Worm (Caenorhabditis elegans) whole organism, L3 larva: ENCODE data around the gene F45B8.5.
A peak's percentile ranks its signal among the peaks of the same experiment; 100 is the strongest.

ENCODE experiments used
- R02D3.7 ChIP-seq: fragments of 150-350 bp; optimal IDR thresholded peaks from 2 replicates; lab custom pipeline; 2014; ENCODE audit warnings: missing biosample characterization, missing genetic modification characterization
- ZK546.5 ChIP-seq: sonication (generic microtip); optimal IDR thresholded peaks from 2 replicates; lab custom pipeline; 2017; ENCODE audit warnings: missing biosample characterization, missing genetic modification characterization
- aly-2 ChIP-seq: fragments of 150-350 bp; optimal IDR thresholded peaks from 2 replicates; lab custom pipeline; 2014; ENCODE audit warnings: missing biosample characterization, missing genetic modification characterization
- ama-1 ChIP-seq: fragments of 150-350 bp; optimal IDR thresholded peaks from 2 replicates; lab custom pipeline; 2018
- ceh-16 ChIP-seq: sonication (generic microtip); optimal IDR thresholded peaks from 2 replicates; lab custom pipeline; 2017; ENCODE audit warnings: missing biosample characterization, missing genetic modification characterization
- ceh-82 ChIP-seq: fragments of 150-350 bp; optimal IDR thresholded peaks from 2 replicates; lab custom pipeline; 2014; ENCODE audit warnings: missing biosample characterization, missing genetic modification characterization
- ceh-9 ChIP-seq: sonication (generic microtip); optimal IDR thresholded peaks from 2 replicates; lab custom pipeline; 2018; ENCODE audit warnings: missing biosample characterization, missing genetic modification characterization
- daf-12 ChIP-seq: fragments of 150-350 bp; optimal IDR thresholded peaks from 2 replicates; lab custom pipeline; 2014; ENCODE audit warnings: missing biosample characterization, missing genetic modification reagents, missing genetic modification characterization
- egl-5 ChIP-seq: fragments of 150-350 bp; optimal IDR thresholded peaks from 2 replicates; lab custom pipeline; 2017; ENCODE audit warnings: missing biosample characterization, missing genetic modification reagents, missing genetic modification characterization, inconsistent platforms
- elt-2 ChIP-seq: sonication (generic microtip); optimal IDR thresholded peaks from 2 replicates; lab custom pipeline; 2016; ENCODE audit warnings: missing genetic modification reagents, mild to moderate bottlenecking, missing genetic modification characterization, missing compliant biosample characterization
- elt-3 ChIP-seq, 3 experiments: fragments of 150-350 bp in 1 of 3; sonication (generic microtip) in 2 of 3; optimal IDR thresholded peaks; 2 replicates in 2 of 3; 4 replicates in 1 of 3; lab custom pipeline; 2014 to 2017; ENCODE audit warnings: missing biosample characterization in 3 of 3, missing genetic modification characterization in 3 of 3
- fos-1 ChIP-seq: fragments of 150-350 bp; optimal IDR thresholded peaks from 2 replicates; lab custom pipeline; 2014; ENCODE audit warnings: missing biosample characterization, missing genetic modification characterization
- jun-1 ChIP-seq: fragments of 150-350 bp; optimal IDR thresholded peaks from 2 replicates; lab custom pipeline; 2014; ENCODE audit warnings: missing biosample characterization, missing genetic modification reagents, missing genetic modification characterization
- lin-15B ChIP-seq: fragments of 150-350 bp; optimal IDR thresholded peaks from 2 replicates; lab custom pipeline; 2014; ENCODE audit warnings: missing biosample characterization, missing genetic modification characterization
- lin-39 ChIP-seq: fragments of 150-350 bp; optimal IDR thresholded peaks from 2 replicates; lab custom pipeline; 2018; ENCODE audit warnings: missing biosample characterization, missing genetic modification reagents, missing genetic modification characterization
- lsy-12 ChIP-seq: sonication (generic microtip); optimal IDR thresholded peaks from 2 replicates; lab custom pipeline; 2016; ENCODE audit warnings: mild to moderate bottlenecking, missing genetic modification characterization, missing compliant biosample characterization
- nfya-1 ChIP-seq: sonication (generic microtip); optimal IDR thresholded peaks from 2 replicates; lab custom pipeline; 2017; ENCODE audit warnings: missing genetic modification characterization, mild to moderate bottlenecking, missing compliant biosample characterization, antibody characterized with exemption, moderate library complexity; ENCODE audit not compliant: insufficient read depth
- nhr-12 ChIP-seq: fragments of 150-350 bp; optimal IDR thresholded peaks from 2 replicates; lab custom pipeline; 2014; ENCODE audit warnings: missing biosample characterization, missing genetic modification characterization
- nhr-23 ChIP-seq: fragments of 150-350 bp; optimal IDR thresholded peaks from 2 replicates; lab custom pipeline; 2014; ENCODE audit warnings: missing biosample characterization, missing genetic modification reagents, missing genetic modification characterization
- nhr-25 ChIP-seq: sonication (generic microtip); optimal IDR thresholded peaks from 2 replicates; lab custom pipeline; 2017; ENCODE audit warnings: missing biosample characterization, missing genetic modification characterization
- nhr-28 ChIP-seq: fragments of 150-350 bp; optimal IDR thresholded peaks from 2 replicates; lab custom pipeline; 2014; ENCODE audit warnings: missing biosample characterization, missing genetic modification characterization
- nhr-43 ChIP-seq: sonication (generic microtip); optimal IDR thresholded peaks from 2 replicates; lab custom pipeline; 2016; ENCODE audit warnings: mild to moderate bottlenecking, missing genetic modification characterization, missing compliant biosample characterization; ENCODE audit not compliant: poor library complexity, severe bottlenecking
- nhr-76 ChIP-seq: fragments of 150-350 bp; sonication (generic microtip); optimal IDR thresholded peaks from 5 replicates; lab custom pipeline; 2014; ENCODE audit warnings: missing biosample characterization, missing genetic modification characterization
- nhr-77 ChIP-seq: fragments of 150-350 bp; optimal IDR thresholded peaks from 2 replicates; lab custom pipeline; 2014; ENCODE audit warnings: missing biosample characterization, missing genetic modification characterization
- pha-4 ChIP-seq: fragments of 150-350 bp; optimal IDR thresholded peaks from 2 replicates; lab custom pipeline; 2014; ENCODE audit warnings: missing biosample characterization, missing genetic modification reagents, missing genetic modification characterization
- pqm-1 ChIP-seq: fragments of 150-350 bp; optimal IDR thresholded peaks from 2 replicates; lab custom pipeline; 2017; ENCODE audit warnings: missing biosample characterization, missing genetic modification characterization, inconsistent platforms
- sea-2 ChIP-seq: fragments of 150-350 bp; sonication (generic microtip); optimal IDR thresholded peaks from 4 replicates; lab custom pipeline; 2014; ENCODE audit warnings: missing biosample characterization, missing genetic modification reagents, missing genetic modification characterization
- skn-1 ChIP-seq: fragments of 150-350 bp; optimal IDR thresholded peaks from 2 replicates; lab custom pipeline; 2014; ENCODE audit warnings: missing biosample characterization, missing genetic modification characterization
- snpc-4 ChIP-seq: fragments of 150-350 bp; optimal IDR thresholded peaks from 2 replicates; lab custom pipeline; 2014; ENCODE audit warnings: missing biosample characterization, missing genetic modification characterization
- tbx-2 ChIP-seq: sonication (generic microtip); optimal IDR thresholded peaks from 2 replicates; lab custom pipeline; 2016; ENCODE audit warnings: mild to moderate bottlenecking, missing genetic modification characterization, missing compliant biosample characterization
- unc-39 ChIP-seq: sonication (generic microtip); optimal IDR thresholded peaks from 4 replicates; lab custom pipeline; 2017; ENCODE audit warnings: missing biosample characterization, missing genetic modification characterization
- ztf-4 ChIP-seq: fragments of 150-350 bp; optimal IDR thresholded peaks from 2 replicates; lab custom pipeline; 2014; ENCODE audit warnings: missing biosample characterization, missing genetic modification characterization

Gene F45B8.5

ce11 chrX:14931443-14931842 lies 34.4 kb upstream of the F45B8.5 start:
- TF ChIP-seq snpc-4 (peak; percentile 1), pqm-1 (tag; lab: Kevin White, UChicago) (no peak), nhr-77 (tag; lab: Kevin White, UChicago) (no peak)

DNA sequence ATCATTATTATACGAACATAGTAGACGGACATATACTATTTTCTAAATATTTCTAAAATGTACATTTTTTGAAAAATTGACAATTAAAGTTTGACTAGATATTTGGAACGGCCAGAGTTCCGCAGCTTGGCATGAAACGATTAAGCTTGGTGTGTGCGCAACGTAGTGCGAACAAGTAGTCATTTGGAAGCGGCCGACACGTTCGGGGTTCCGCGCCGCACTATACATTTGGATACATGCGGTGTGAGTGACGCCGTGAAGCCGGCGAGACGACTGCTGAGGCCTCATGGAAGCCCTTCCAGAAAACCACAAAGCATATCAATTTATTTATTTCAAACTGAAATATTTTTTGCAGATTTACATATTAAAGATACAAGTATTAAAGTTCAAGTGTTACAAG lies 27.7 kb upstream of the F45B8.5 start:
- TF ChIP-seq lin-15B (tag; lab: Kevin White, UChicago) (no peak), snpc-4 (peak; percentile 80), aly-2 (tag; lab: Kevin White, UChicago) (no peak)

DNA sequence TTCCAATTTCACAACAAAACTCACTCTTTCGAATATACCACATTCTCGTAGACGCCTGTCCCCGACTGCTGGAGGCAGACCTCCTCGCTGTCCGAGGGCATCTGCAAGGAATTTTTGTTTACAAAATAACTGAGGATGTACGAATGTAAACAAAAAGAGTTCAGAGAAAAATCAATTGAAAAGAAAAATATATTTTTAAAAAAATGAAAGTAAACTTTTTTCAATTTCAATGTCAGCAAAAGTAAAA lies 19.7 kb upstream of the F45B8.5 start, which contains the start of gene mrp-5:
TSS of gene mrp-5 (minus strand) at position 101 of the 247 bp plus-strand sequence.
- TF ChIP-seq nhr-28 (tag; lab: Kevin White, UChicago): no peak
- TF ChIP-seq elt-2 (tag; lab: Kevin White, UChicago): no peak
- TF ChIP-seq nhr-76: no peak
- no peak for TF ChIP-seq ZK546.5 (tag; lab: Kevin White, UChicago)
- no peak for TF ChIP-seq ceh-16 (tag; lab: Kevin White, UChicago)
- no peak for TF ChIP-seq pqm-1 (tag; lab: Kevin White, UChicago)
- no peak for TF ChIP-seq elt-3 (tag; optimal IDR thresholded peaks at IDR 0.05; lab: Kevin White, UChicago)
- TF ChIP-seq sea-2 (GFP tag; lab: Kevin White, UChicago): no peak
- TF ChIP-seq unc-39: no peak
- no peak for TF ChIP-seq nhr-12 (tag; lab: Kevin White, UChicago)
- TF ChIP-seq lin-39 (tag; lab: Kevin White, UChicago): no peak
- TF ChIP-seq ama-1 (lab: Kevin White, UChicago): no peak
- TF ChIP-seq egl-5 (tag; lab: Kevin White, UChicago): no peak
- no peak for TF ChIP-seq lin-15B (tag; lab: Kevin White, UChicago)
- no peak for TF ChIP-seq ztf-4

ce11 chrX:14946464-14947354 lies 19.2 kb upstream of the F45B8.5 start:
- TF ChIP-seq pqm-1 (tag; lab: Kevin White, UChicago): peak; percentile 94
- TF ChIP-seq elt-2 (tag; lab: Kevin White, UChicago): peak; percentile 99
- TF ChIP-seq sea-2 (GFP tag; lab: Kevin White, UChicago): no peak
- TF ChIP-seq snpc-4: peak; percentile 2
- TF ChIP-seq nhr-76: no peak
- peak; percentile 30 for TF ChIP-seq nfya-1
- no peak for TF ChIP-seq fos-1 (tag; lab: Kevin White, UChicago)
- TF ChIP-seq nhr-43 (tag; lab: Kevin White, UChicago): peak; percentile 20
- peak; percentile 73 for TF ChIP-seq egl-5 (tag; lab: Kevin White, UChicago)
- TF ChIP-seq jun-1 (tag; lab: Kevin White, UChicago): peak; percentile 52
- peak; percentile 77 for TF ChIP-seq lin-15B (tag; lab: Kevin White, UChicago)
- no peak for TF ChIP-seq nhr-77 (tag; lab: Kevin White, UChicago)
- no peak for TF ChIP-seq ceh-82 (tag; lab: Kevin White, UChicago)
- peak; percentile 45 for TF ChIP-seq pha-4 (tag; lab: Kevin White, UChicago)
- no peak for TF ChIP-seq skn-1

DNA sequence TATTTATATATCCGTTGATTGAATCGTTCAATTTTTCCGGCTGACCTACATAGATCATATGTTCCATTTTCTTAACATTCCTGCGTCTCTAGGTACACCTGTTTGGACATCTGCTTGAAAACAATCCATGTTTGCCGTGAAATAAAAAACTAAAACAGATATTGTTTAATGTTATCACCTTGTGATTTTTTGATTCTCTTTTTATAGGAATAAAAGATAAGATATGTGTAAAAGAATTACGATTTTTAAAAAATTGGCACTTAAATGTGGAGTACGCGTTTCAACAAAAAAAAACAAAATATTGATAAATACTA lies 18.5 kb upstream of the F45B8.5 start:
- peak; percentile 3 for TF ChIP-seq pha-4 (tag; lab: Kevin White, UChicago)
- TF ChIP-seq nhr-23: peak; percentile 76
- TF ChIP-seq ceh-9 (tag; lab: Kevin White, UChicago): no peak
- no peak for TF ChIP-seq tbx-2 (tag; lab: Kevin White, UChicago)
- no peak for TF ChIP-seq nhr-25 (tag; lab: Kevin White, UChicago)
- no peak for TF ChIP-seq R02D3.7 (tag; lab: Kevin White, UChicago)
- no peak for TF ChIP-seq lsy-12 (tag; lab: Kevin White, UChicago)

DNA sequence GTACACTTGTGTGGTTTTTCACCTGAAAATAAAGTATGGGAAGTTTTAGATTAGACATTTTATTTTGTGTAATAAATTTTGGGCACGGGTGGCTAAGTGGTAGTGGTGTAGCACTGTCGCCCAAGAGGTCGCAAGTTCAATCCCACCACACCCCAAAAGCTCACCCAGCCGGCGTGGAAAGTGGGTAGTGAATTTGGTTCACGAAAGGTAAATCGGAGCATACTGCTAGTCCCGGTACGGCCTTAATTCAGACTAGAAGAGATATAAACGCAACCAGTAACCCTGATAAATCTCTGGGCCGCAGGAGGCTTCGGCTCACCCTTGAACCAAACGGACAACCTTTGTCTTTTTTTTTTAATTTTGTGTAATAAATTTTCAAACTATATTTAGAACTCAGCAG lies 14.1 kb upstream of the F45B8.5 start:
- TF ChIP-seq sea-2 (GFP tag; lab: Kevin White, UChicago) (no peak), daf-12 (tag; lab: Kevin White, UChicago) (no peak)
